Fruit fly (Drosophila melanogaster): ENCODE data around the gene muc.

The muc gene

DNA sequence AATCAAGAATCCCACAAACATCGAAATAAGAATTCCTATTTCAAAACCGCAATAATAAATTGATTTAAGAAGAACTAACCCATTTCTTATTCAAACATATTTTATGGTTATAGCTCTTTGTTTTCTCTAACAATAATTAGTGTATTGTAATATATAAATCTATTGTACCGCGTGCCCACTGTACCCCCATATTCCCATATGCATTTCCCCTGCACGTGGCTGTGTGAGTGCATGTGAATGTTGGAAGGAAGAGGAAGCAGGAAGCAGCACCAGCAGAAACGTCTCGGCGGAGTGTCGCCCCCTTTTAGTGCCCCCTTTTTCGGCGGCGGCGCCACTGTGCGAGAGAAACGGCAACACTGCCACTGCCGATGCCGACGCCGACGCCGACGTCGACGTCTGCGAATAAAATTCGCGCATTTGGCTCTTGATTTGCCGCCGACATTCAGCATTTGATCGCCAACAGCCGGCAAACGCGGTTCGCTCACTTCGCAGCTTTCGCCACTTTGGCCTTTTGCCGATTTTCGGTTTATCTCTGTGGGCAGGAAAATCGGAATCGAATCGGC lies 3.3 kb upstream of the muc start (continued):
- TF ChIP-seq CG2889 (GFP tag; IDR thresholded peaks at IDR 0.05) (peak; percentile 31; the same call in 1 of the 3 replicates), CG12071 (GFP tag; optimal IDR thresholded peaks at IDR 0.05) (no peak), Ssrp (tag; optimal IDR thresholded peaks at IDR 0.05) (no peak), Sox102F (GFP tag; optimal IDR thresholded peaks at IDR 0.05) (peak; percentile 10), CHES-1-like (GFP tag; optimal IDR thresholded peaks at IDR 0.05) (peak; percentile 8), br (optimal IDR thresholded peaks at IDR 0.05) (no peak), Rx (GFP tag; IDR thresholded peaks at IDR 0.05) (no peak), CG6272 (GFP tag; IDR thresholded peaks at IDR 0.05) (no peak; the same call in 1 of the 2 replicates), ftz-f1 (GFP tag; optimal IDR thresholded peaks at IDR 0.05) (peak; percentile 25), sima (GFP tag; optimal IDR thresholded peaks at IDR 0.05) (no peak), nom (GFP tag; optimal IDR thresholded peaks at IDR 0.05) (peak; percentile 76), CTCF (GFP tag; optimal IDR thresholded peaks at IDR 0.05) (peak; percentile 92), Dp (GFP tag; optimal IDR thresholded peaks at IDR 0.05) (no peak), CG17829 (tag; optimal IDR thresholded peaks at IDR 0.05) (no peak), Drgx (GFP tag; IDR thresholded peaks at IDR 0.05) (peak; percentile 81), mam (GFP tag; optimal IDR thresholded peaks at IDR 0.05) (peak; percentile 51), CG12769 (tag; optimal IDR thresholded peaks at IDR 0.05) (peak; percentile 50), CG7357 (GFP tag; IDR thresholded peaks at IDR 0.05) (no peak), CG9876 (GFP tag; optimal IDR thresholded peaks at IDR 0.05) (no peak), so (GFP tag; IDR thresholded peaks at IDR 0.05) (0 out of 3 replicates have a peak, but pooled peaks have one; percentile 14), sug (tag; optimal IDR thresholded peaks at IDR 0.05) (no peak), eve (GFP tag; optimal IDR thresholded peaks at IDR 0.05) (no peak), B-H1 (GFP tag; IDR thresholded peaks at IDR 0.05) (no peak), stwl (tag; optimal IDR thresholded peaks at IDR 0.05) (peak; percentile 32), Usf (GFP tag; optimal IDR thresholded peaks at IDR 0.05) (peak; percentile 42), CG10366 (GFP tag; IDR thresholded peaks at IDR 0.05) (peak; percentile 12; the same call in 1 of the 2 replicates), Chrac-16 (GFP tag; optimal IDR thresholded peaks at IDR 0.05) (peak; percentile 54), klu (GFP tag; IDR thresholded peaks at IDR 0.05) (no peak), CG11085 (GFP tag; IDR thresholded peaks at IDR 0.05) (no peak), ci (GFP tag; IDR thresholded peaks at IDR 0.05) (peak; percentile 73; the same call in 2 of the 3 replicates), CG1603 (tag; optimal IDR thresholded peaks at IDR 0.05) (peak; percentile 34), Atf6 (GFP tag; IDR thresholded peaks at IDR 0.05) (0 out of 2 replicates have a peak, but pooled peaks have one; percentile 26), CG8478 (optimal IDR thresholded peaks at IDR 0.05) (no peak), CG3065 (GFP tag; optimal IDR thresholded peaks at IDR 0.05) (no peak), her (GFP tag; optimal IDR thresholded peaks at IDR 0.05) (no peak), Adf1 (GFP tag; IDR thresholded peaks at IDR 0.05) (peak; percentile 94), zen (tag; optimal IDR thresholded peaks at IDR 0.05) (no peak), CG8290 (GFP tag; optimal IDR thresholded peaks at IDR 0.05) (no peak), CG8290 (tag; optimal IDR thresholded peaks at IDR 0.05) (peak in 1 of 2 experiments; percentile 62), CG10543 (GFP tag; optimal IDR thresholded peaks at IDR 0.05) (no peak), CG14667 (GFP tag; IDR thresholded peaks at IDR 0.05) (0 out of 2 replicates have a peak, but pooled peaks have one; percentile 18), bbx (GFP tag; IDR thresholded peaks at IDR 0.05; ENCODE audit: partially characterized antibody) (0 out of 2 replicates have a peak, but pooled peaks have one; percentile 13), ro (GFP tag; IDR thresholded peaks at IDR 0.05) (no peak), CG34224 (GFP tag; IDR thresholded peaks at IDR 0.05; ENCODE audit: partially characterized antibody) (peak; percentile 22; the same call in 1 of the 3 replicates), ERR (GFP tag; optimal IDR thresholded peaks at IDR 0.05) (no peak), CG17361 (GFP tag; IDR thresholded peaks at IDR 0.05) (no peak), Doc2 (GFP tag; IDR thresholded peaks at IDR 0.05) (no peak), Optix (GFP tag; IDR thresholded peaks at IDR 0.05) (0 out of 3 replicates have a peak, but pooled peaks have one; percentile 42), Ravus (GFP tag; IDR thresholded peaks at IDR 0.05) (peak; percentile 28), Side (GFP tag; optimal IDR thresholded peaks at IDR 0.05) (peak; percentile 4), pan (optimal IDR thresholded peaks at IDR 0.05) (no peak), pan (GFP tag; optimal IDR thresholded peaks at IDR 0.05 in 1 of 2, IDR thresholded peaks at IDR 0.05 in 1 of 2) (peak in 1 of 2 experiments; percentile 26), CG10654 (GFP tag; optimal IDR thresholded peaks at IDR 0.05) (no peak)

Measured in whole organism, embryonic.